Worm (Caenorhabditis elegans): ENCODE results near the gene hpo-9.

- no peak for TF ChIP-seq ref-1 (GFP tag; conservative IDR thresholded peaks at IDR 0.05)
- TF ChIP-seq flt-1 (GFP tag; IDR thresholded peaks at IDR 0.05) = no peak
- TF ChIP-seq klf-2 (GFP tag; conservative IDR thresholded peaks at IDR 0.05) = no peak
- TF ChIP-seq tab-1 (GFP tag; IDR thresholded peaks at IDR 0.05) = no peak
- no peak for TF ChIP-seq ztf-23 (GFP tag; IDR thresholded peaks at IDR 0.05)
- no peak for TF ChIP-seq cog-1 (tag; optimal IDR thresholded peaks at IDR 0.05)
- no peak for TF ChIP-seq T22C8.4 (GFP tag; IDR thresholded peaks at IDR 0.05)
- no peak for TF ChIP-seq ztf-29 (GFP tag; IDR thresholded peaks at IDR 0.05)
- TF ChIP-seq med-1 (GFP tag; optimal IDR thresholded peaks at IDR 0.05; ENCODE audit: insufficient read depth) = no peak
Measured at ce11 chrV:7236694-7237093, 236 bp downstream of the hpo-9 start.

Data from whole organism, midembryonic.